Fruit fly (Drosophila melanogaster): ENCODE data around the gene Prosalpha4T1.

The Prosalpha4T1 gene

DNA sequence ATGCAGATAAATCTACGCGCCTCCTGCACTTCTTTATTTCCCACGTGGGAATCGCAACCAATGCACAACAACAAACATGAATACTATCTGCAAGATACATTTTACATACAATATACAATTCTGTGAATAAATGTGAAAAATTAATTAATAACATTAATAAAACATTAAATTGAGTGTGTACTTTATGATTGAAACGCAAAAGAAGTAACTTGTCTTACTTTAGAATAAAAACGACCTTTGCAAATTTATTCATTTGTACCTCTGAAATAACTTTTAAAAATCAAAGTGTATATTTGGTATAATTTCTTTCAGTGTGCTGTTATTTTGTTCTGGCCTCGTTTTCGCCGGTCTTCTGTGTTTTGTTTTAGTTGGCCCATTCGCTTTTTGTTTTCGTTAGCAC is 15.2 kb upstream of the Prosalpha4T1 start (continued):
- no peak for TF ChIP-seq CG1621 (tag; optimal IDR thresholded peaks at IDR 0.05)
- TF ChIP-seq ss (GFP tag; optimal IDR thresholded peaks at IDR 0.05) = peak; percentile 63 to 75
- peak; percentile 73 for TF ChIP-seq Eip75B (GFP tag; optimal IDR thresholded peaks at IDR 0.05)
- TF ChIP-seq Eip93F (GFP tag; optimal IDR thresholded peaks at IDR 0.05) = no peak
- peak; percentile 70 for TF ChIP-seq achi (GFP tag; optimal IDR thresholded peaks at IDR 0.05)
- peak; percentile 69 for TF ChIP-seq CG3032 (tag; optimal IDR thresholded peaks at IDR 0.05)
- peak; percentile 73 for TF ChIP-seq OdsH (GFP tag; optimal IDR thresholded peaks at IDR 0.05)
- peak; percentile 66 for TF ChIP-seq Sox14 (GFP tag; optimal IDR thresholded peaks at IDR 0.05)
- peak; percentile 35 for TF ChIP-seq Ets21C (GFP tag; optimal IDR thresholded peaks at IDR 0.05)
- TF ChIP-seq CG9139 (GFP tag; optimal IDR thresholded peaks at IDR 0.05) = peak; percentile 43
- peak; percentile 61 for TF ChIP-seq CG7368 (GFP tag; optimal IDR thresholded peaks at IDR 0.05)
- peak; percentile 68 for TF ChIP-seq CG31627 (GFP tag; optimal IDR thresholded peaks at IDR 0.05)
- peak; percentile 65 for TF ChIP-seq CG6792 (GFP tag; optimal IDR thresholded peaks at IDR 0.05)
- TF ChIP-seq dac (GFP tag; optimal IDR thresholded peaks at IDR 0.05) = no peak
- TF ChIP-seq CG8632 (GFP tag; optimal IDR thresholded peaks at IDR 0.05) = peak; percentile 62
- TF ChIP-seq eg (GFP tag; IDR thresholded peaks at IDR 0.05) = peak; percentile 59
- TF ChIP-seq CG6854 (GFP tag; optimal IDR thresholded peaks at IDR 0.05) = peak; percentile 55
- TF ChIP-seq Ets96B (tag; optimal IDR thresholded peaks at IDR 0.05) = peak; percentile 75
- peak; percentile 69 for TF ChIP-seq dsx (GFP tag; optimal IDR thresholded peaks at IDR 0.05; ENCODE audit: poor library complexity, severe bottlenecking)
- peak; percentile 96 for TF ChIP-seq Eip78C (GFP tag)
- no peak for TF ChIP-seq CG11294 (GFP tag; IDR thresholded peaks at IDR 0.05)
- TF ChIP-seq CG6163 (GFP tag; IDR thresholded peaks at IDR 0.05) = peak; percentile 54; the same call in 2 of the 3 replicates
- TF ChIP-seq fkh (GFP tag; optimal IDR thresholded peaks at IDR 0.05) = no peak
- peak; percentile 65 for TF ChIP-seq CG10631 (GFP tag; optimal IDR thresholded peaks at IDR 0.05)
- TF ChIP-seq CG4318 (GFP tag; optimal IDR thresholded peaks at IDR 0.05) = no peak
- peak; percentile 45 for TF ChIP-seq CG16779 (tag; optimal IDR thresholded peaks at IDR 0.05)
- TF ChIP-seq Sox15 (GFP tag; optimal IDR thresholded peaks at IDR 0.05) = peak; percentile 41
- no peak for TF ChIP-seq fd85E (GFP tag; optimal IDR thresholded peaks at IDR 0.05)
- peak; percentile 60 for TF ChIP-seq CG15336 (GFP tag; IDR thresholded peaks at IDR 0.05)
- TF ChIP-seq vri (GFP tag; optimal IDR thresholded peaks at IDR 0.05) = peak; percentile 38
- TF ChIP-seq Hr38 (GFP tag; optimal IDR thresholded peaks at IDR 0.05) = no peak

DNA sequence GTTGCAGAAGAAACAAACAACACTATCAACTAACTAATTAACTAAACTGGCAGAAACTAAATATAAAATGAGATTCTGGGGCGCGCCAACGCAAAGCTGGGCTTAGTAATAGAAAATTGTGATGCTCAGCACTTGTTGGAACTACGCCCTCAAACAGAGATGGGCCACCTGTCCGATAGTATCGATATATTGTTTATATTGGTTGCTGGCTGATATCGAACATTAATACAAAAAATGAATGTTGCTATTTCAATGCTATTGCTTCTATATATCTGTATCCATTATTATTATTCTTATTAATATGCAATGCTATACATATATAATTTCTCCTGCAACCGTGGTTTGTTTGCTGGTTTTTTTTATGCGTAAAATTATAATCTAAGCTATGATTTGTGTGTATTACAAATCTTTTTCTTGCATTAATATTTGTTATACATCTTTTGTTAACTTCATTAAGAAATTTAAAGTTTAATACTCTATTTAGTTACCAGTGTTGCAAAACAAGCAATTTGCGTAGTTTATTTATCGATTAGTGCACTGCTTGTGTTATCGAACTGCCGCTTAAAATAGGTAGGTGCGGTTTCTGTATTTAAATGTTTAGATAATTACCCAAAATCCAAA is 13.4 kb upstream of the Prosalpha4T1 start, which contains the start of gene CG31195:
CG31195 (minus strand) TSS at position 195 of the 621 bp plus-strand sequence.
- TF ChIP-seq Eip93F (GFP tag; optimal IDR thresholded peaks at IDR 0.05) (peak; percentile 8), CG16779 (tag; optimal IDR thresholded peaks at IDR 0.05) (no peak), CG10631 (GFP tag; optimal IDR thresholded peaks at IDR 0.05) (peak; percentile 30), svp (GFP tag) (peak; percentile 65), CG31627 (GFP tag; optimal IDR thresholded peaks at IDR 0.05) (no peak), Eip75B (GFP tag; optimal IDR thresholded peaks at IDR 0.05) (no peak), acj6 (GFP tag; optimal IDR thresholded peaks at IDR 0.05) (peak; percentile 3), CG6854 (GFP tag; optimal IDR thresholded peaks at IDR 0.05) (no peak), esn (GFP tag; optimal IDR thresholded peaks at IDR 0.05) (peak; percentile 30), CG3919 (GFP tag; optimal IDR thresholded peaks at IDR 0.05) (no peak)

DNA sequence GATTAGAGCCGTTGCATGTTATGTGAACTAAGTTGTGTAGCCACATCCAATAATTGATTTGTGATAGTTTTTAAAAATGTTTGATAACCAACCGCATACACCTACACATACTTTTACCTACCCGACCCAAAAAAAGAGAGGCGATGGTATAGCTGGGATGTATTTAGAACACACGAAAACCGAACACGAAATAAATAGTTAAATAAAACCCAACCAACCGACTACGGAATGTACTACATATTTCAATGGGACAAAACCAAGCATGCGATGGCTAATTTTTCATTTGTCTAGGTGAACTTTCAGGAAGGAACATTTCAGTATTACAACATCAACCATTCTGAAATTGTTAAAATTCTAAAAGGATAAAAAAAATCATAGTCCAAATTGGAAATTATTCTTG is 7.6 kb upstream of the Prosalpha4T1 start, which contains the start of gene Syp:
Syp (plus strand) TSS at position 301 of the 400 bp plus-strand sequence.
- TF ChIP-seq Sox15 (GFP tag; optimal IDR thresholded peaks at IDR 0.05) = no peak
- TF ChIP-seq fkh (GFP tag; optimal IDR thresholded peaks at IDR 0.05) = no peak
- TF ChIP-seq CG3032 (tag; optimal IDR thresholded peaks at IDR 0.05) = no peak
- TF ChIP-seq CG6163 (GFP tag; IDR thresholded peaks at IDR 0.05) = no peak
- no peak for TF ChIP-seq lz (GFP tag; optimal IDR thresholded peaks at IDR 0.05)
- TF ChIP-seq Hr39 (GFP tag; optimal IDR thresholded peaks at IDR 0.05) = no peak
- no peak for TF ChIP-seq CG32006 (GFP tag; optimal IDR thresholded peaks at IDR 0.05)
- TF ChIP-seq CG8632 (GFP tag; optimal IDR thresholded peaks at IDR 0.05) = no peak
- TF ChIP-seq Hr4 (GFP tag; optimal IDR thresholded peaks at IDR 0.05) = no peak
- no peak for TF ChIP-seq ss (GFP tag; optimal IDR thresholded peaks at IDR 0.05)
- no peak for TF ChIP-seq CG8119 (GFP tag; IDR thresholded peaks at IDR 0.05)
- no peak for TF ChIP-seq net (GFP tag; optimal IDR thresholded peaks at IDR 0.05)
- no peak for TF ChIP-seq CG16779 (tag; optimal IDR thresholded peaks at IDR 0.05)
- no peak for TF ChIP-seq svp (GFP tag)
- TF ChIP-seq Smox (GFP tag; optimal IDR thresholded peaks at IDR 0.05) = no peak
- TF ChIP-seq esn (GFP tag; optimal IDR thresholded peaks at IDR 0.05) = no peak
- no peak for TF ChIP-seq vri (GFP tag; optimal IDR thresholded peaks at IDR 0.05)
- no peak for TF ChIP-seq CG4318 (GFP tag; optimal IDR thresholded peaks at IDR 0.05)
- no peak for TF ChIP-seq CG6792 (GFP tag; optimal IDR thresholded peaks at IDR 0.05)
